Fruit fly (Drosophila melanogaster): Measurements from ENCODE around the gene CG14323.
A peak's percentile ranks its signal among the peaks of the same experiment; 100 is the strongest.

dm6 chr3R:17595084-17595483 lies 26.8 kb downstream of the CG14323 start, which contains the start of gene Sgs5:
- TF ChIP-seq HLH106 (tag; optimal IDR thresholded peaks at IDR 0.05) = no peak
- TF ChIP-seq fru (GFP tag; optimal IDR thresholded peaks at IDR 0.05) = peak; percentile 55

Measured in whole organism, wandering third instar larva.